Worm (Caenorhabditis elegans) whole organism, L1 larva: ENCODE measurements around the gene F40F8.4.

ENCODE experiments used
- C16A3.4 ChIP-seq: fragments of 150-350 bp; optimal IDR thresholded peaks from 2 replicates; lab custom pipeline; 2014; ENCODE audit warnings: missing biosample characterization, missing genetic modification characterization
- ama-1 ChIP-seq: fragments of 150-350 bp; optimal IDR thresholded peaks from 2 replicates; lab custom pipeline; 2014
- efl-1 ChIP-seq, 4 experiments: fragments of 150-350 bp; optimal IDR thresholded peaks in 3 of 4; peaks in 1 of 4; 1 replicate in 1 of 4; 2 replicates in 3 of 4; lab custom pipeline; 2014; ENCODE audit warnings: missing biosample characterization in 2 of 4, missing genetic modification characterization in 2 of 4, missing genetic modification reagents in 2 of 4
- egl-27 ChIP-seq, 2 experiments: fragments of 150-350 bp in 1 of 2; sonication (generic microtip); optimal IDR thresholded peaks; 3 replicates each; lab custom pipeline; 2017 to 2018; ENCODE audit warnings: missing biosample characterization in 2 of 2, missing genetic modification characterization in 2 of 2, missing genetic modification reagents in 2 of 2
- hpl-2 ChIP-seq: fragments of 150-350 bp; optimal IDR thresholded peaks from 2 replicates; lab custom pipeline; 2014; ENCODE audit warnings: missing biosample characterization, missing genetic modification reagents, missing genetic modification characterization
- lsy-2 ChIP-seq, 2 experiments: fragments of 150-350 bp; optimal IDR thresholded peaks; 2 replicates each; lab custom pipeline; 2014; ENCODE audit warnings: missing biosample characterization in 2 of 2, missing genetic modification characterization in 2 of 2
- unc-62 ChIP-seq: fragments of 150-350 bp; optimal IDR thresholded peaks from 2 replicates; lab custom pipeline; 2014; ENCODE audit warnings: missing biosample characterization, missing genetic modification reagents, missing genetic modification characterization
- unc-98 ChIP-seq: fragments of 200-800 bp; sonication (Bioruptor generic); IDR thresholded peaks from 2 replicates; pipeline ENCODE4 v1.3.6; 2022; ENCODE audit warnings: missing genetic modification characterization, missing compliant biosample characterization

DNA sequence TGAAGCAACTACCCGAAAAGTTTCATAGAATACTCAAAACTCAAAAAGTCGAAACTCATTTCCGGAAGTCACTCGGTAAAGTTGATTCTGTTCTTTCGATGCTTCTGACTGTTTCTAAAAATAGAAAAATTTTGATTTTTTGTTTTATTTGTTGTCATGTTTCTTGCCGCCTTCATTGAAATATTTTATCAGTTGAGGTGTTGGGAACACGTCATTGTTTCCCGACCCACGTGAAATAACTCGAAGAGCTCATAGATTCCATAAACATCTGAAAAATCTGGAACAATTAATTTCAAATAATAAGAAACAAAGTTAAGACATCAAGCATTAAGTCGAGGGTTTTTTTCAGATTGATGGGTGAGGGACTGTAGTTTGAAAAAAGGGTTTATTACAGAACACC, 14.9 kb upstream of the F40F8.4 start:
- TF ChIP-seq lsy-2 (tag; optimal IDR thresholded peaks at IDR 0.05; lab: Kevin White, UChicago) (no peak), ama-1 (lab: Kevin White, UChicago) (no peak), unc-98 (no peak), unc-62 (GFP tag; lab: Kevin White, UChicago) (no peak), egl-27 (tag; optimal IDR thresholded peaks at IDR 0.05; lab: Kevin White, UChicago) (no peak), hpl-2 (GFP tag; lab: Kevin White, UChicago) (no peak), C16A3.4 (tag; lab: Kevin White, UChicago) (no peak), efl-1 (optimal IDR thresholded peaks at IDR 0.05; lab: Kevin White, UChicago) (no peak), efl-1 (GFP tag; optimal IDR thresholded peaks at IDR 0.05 in 1 of 2; lab: Kevin White, UChicago) (no peak)
